Worm (Caenorhabditis elegans): ENCODE measurements around the gene mmab-1.

The mmab-1 gene

ce11 chrIII:4899728-4900127 is 22.2 kb downstream of the mmab-1 start:
- TF ChIP-seq hlh-1 (tag; optimal IDR thresholded peaks at IDR 0.05) = peak; percentile 84
- peak; percentile 42 for TF ChIP-seq zip-8 (tag; optimal IDR thresholded peaks at IDR 0.05)
- TF ChIP-seq elt-3 (tag; optimal IDR thresholded peaks at IDR 0.05) = peak; percentile 69
- TF ChIP-seq ham-2 (GFP tag; optimal IDR thresholded peaks at IDR 0.05) = peak; percentile 92
- TF ChIP-seq ces-1 (GFP tag; optimal IDR thresholded peaks at IDR 0.05) = peak; percentile 84
- TF ChIP-seq lsy-2 (tag; optimal IDR thresholded peaks at IDR 0.05) = peak; percentile 88
- no peak for TF ChIP-seq ceh-83 (GFP tag; optimal IDR thresholded peaks at IDR 0.05)
- TF ChIP-seq lin-13 (tag; optimal IDR thresholded peaks at IDR 0.05) = peak; percentile 91
- TF ChIP-seq lin-32 (GFP tag; optimal IDR thresholded peaks at IDR 0.05) = peak; percentile 30
- TF ChIP-seq unc-62 (GFP tag; optimal IDR thresholded peaks at IDR 0.05) = peak; percentile 95
- peak; percentile 72 for TF ChIP-seq nhr-12 (tag; optimal IDR thresholded peaks at IDR 0.05)
- peak; percentile 83 for TF ChIP-seq mls-2 (tag; optimal IDR thresholded peaks at IDR 0.05)
- TF ChIP-seq cnd-1 (tag; optimal IDR thresholded peaks at IDR 0.05) = peak; percentile 86
- peak; percentile 91 for TF ChIP-seq ztf-11 (tag; optimal IDR thresholded peaks at IDR 0.05)
- TF ChIP-seq sem-2 (GFP tag; optimal IDR thresholded peaks at IDR 0.05) = no peak
- peak; percentile 85 for TF ChIP-seq ceh-39 (tag; optimal IDR thresholded peaks at IDR 0.05)
- TF ChIP-seq nhr-76 (tag; optimal IDR thresholded peaks at IDR 0.05) = peak; percentile 29
- TF ChIP-seq drap-1 (GFP tag; optimal IDR thresholded peaks at IDR 0.05) = peak; percentile 84
- TF ChIP-seq bed-3 (GFP tag; optimal IDR thresholded peaks at IDR 0.05) = no peak
- TF ChIP-seq M03D4.4 (tag; optimal IDR thresholded peaks at IDR 0.05) = peak; percentile 86
- TF ChIP-seq unc-39 (tag; optimal IDR thresholded peaks at IDR 0.05) = peak; percentile 47
- TF ChIP-seq sptf-1 (tag; optimal IDR thresholded peaks at IDR 0.05) = peak; percentile 88
- TF ChIP-seq flh-1 (GFP tag; optimal IDR thresholded peaks at IDR 0.05) = no peak
- no peak for TF ChIP-seq nhr-28 (tag; optimal IDR thresholded peaks at IDR 0.05)
- peak; percentile 89 for TF ChIP-seq unc-120 (tag; optimal IDR thresholded peaks at IDR 0.05; ENCODE audit: poor library complexity, severe bottlenecking)
- peak; percentile 96 for TF ChIP-seq mep-1 (tag; optimal IDR thresholded peaks at IDR 0.05)
- TF ChIP-seq nhr-2 (tag; optimal IDR thresholded peaks at IDR 0.05) = peak; percentile 50
- peak; percentile 41 for TF ChIP-seq tbx-8 (GFP tag; optimal IDR thresholded peaks at IDR 0.05)
- no peak for TF ChIP-seq elt-1 (tag; optimal IDR thresholded peaks at IDR 0.05; ENCODE audit: borderline replicate concordance, insufficient read depth)
- peak; percentile 97 for TF ChIP-seq nhr-237 (tag; optimal IDR thresholded peaks at IDR 0.05)
- TF ChIP-seq ceh-43 (GFP tag; optimal IDR thresholded peaks at IDR 0.05) = peak; percentile 52
- peak; percentile 89 for TF ChIP-seq blmp-1 (tag; optimal IDR thresholded peaks at IDR 0.05)
- TF ChIP-seq pha-4 (tag; optimal IDR thresholded peaks at IDR 0.05) = peak; percentile 98
- TF ChIP-seq mab-5 (tag; optimal IDR thresholded peaks at IDR 0.05) = peak; percentile 61
- no peak for TF ChIP-seq snpc-4 (tag; optimal IDR thresholded peaks at IDR 0.05)

DNA sequence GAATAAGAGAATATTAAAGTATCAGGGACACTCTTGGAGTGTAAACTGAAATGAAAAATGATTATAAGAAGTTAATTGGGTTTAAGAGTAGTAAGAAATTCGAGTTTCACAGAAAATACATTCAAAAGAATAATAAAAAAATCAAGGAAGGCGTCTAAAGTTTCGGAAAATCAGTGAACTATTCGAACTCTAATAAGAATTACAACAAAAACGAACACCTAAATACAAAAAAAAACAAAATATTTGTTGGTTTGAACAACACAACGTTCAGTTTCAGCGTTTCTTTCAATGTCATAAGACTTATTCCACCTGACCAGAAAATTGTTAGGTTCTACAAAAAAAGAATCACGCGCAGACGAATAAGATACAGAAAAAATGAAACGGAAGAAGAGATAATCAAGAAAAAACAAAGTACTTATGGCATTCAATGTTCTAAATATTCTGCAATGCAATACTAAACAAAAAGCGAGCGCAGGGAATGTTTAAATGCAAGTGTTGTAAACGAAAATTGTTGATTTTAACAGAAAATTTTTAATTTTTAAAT is 22.8 kb downstream of the mmab-1 start, which contains the start of gene nhl-2:
nhl-2 (minus strand) TSS at position 51 of the 544 bp plus-strand sequence.
- no peak for TF ChIP-seq mep-1 (tag; optimal IDR thresholded peaks at IDR 0.05)
- TF ChIP-seq unc-62 (GFP tag; optimal IDR thresholded peaks at IDR 0.05) = no peak
- no peak for TF ChIP-seq lin-32 (GFP tag; optimal IDR thresholded peaks at IDR 0.05)
- no peak for TF ChIP-seq ceh-83 (GFP tag; optimal IDR thresholded peaks at IDR 0.05)
- TF ChIP-seq nhr-237 (tag; optimal IDR thresholded peaks at IDR 0.05) = no peak
- TF ChIP-seq blmp-1 (tag; optimal IDR thresholded peaks at IDR 0.05) = no peak
- TF ChIP-seq nhr-76 (tag; optimal IDR thresholded peaks at IDR 0.05) = no peak
- TF ChIP-seq lsy-2 (tag; optimal IDR thresholded peaks at IDR 0.05) = no peak
- no peak for TF ChIP-seq mls-2 (tag; optimal IDR thresholded peaks at IDR 0.05)
- no peak for TF ChIP-seq nhr-28 (tag; optimal IDR thresholded peaks at IDR 0.05)
- no peak for TF ChIP-seq ceh-43 (GFP tag; optimal IDR thresholded peaks at IDR 0.05)
- TF ChIP-seq ceh-39 (tag; optimal IDR thresholded peaks at IDR 0.05) = no peak
- no peak for TF ChIP-seq sptf-1 (tag; optimal IDR thresholded peaks at IDR 0.05)
- TF ChIP-seq ces-1 (GFP tag; optimal IDR thresholded peaks at IDR 0.05) = no peak
- no peak for TF ChIP-seq unc-120 (tag; optimal IDR thresholded peaks at IDR 0.05; ENCODE audit: poor library complexity, severe bottlenecking)
- TF ChIP-seq bed-3 (GFP tag; optimal IDR thresholded peaks at IDR 0.05) = no peak
- TF ChIP-seq nhr-12 (tag; optimal IDR thresholded peaks at IDR 0.05) = no peak

DNA sequence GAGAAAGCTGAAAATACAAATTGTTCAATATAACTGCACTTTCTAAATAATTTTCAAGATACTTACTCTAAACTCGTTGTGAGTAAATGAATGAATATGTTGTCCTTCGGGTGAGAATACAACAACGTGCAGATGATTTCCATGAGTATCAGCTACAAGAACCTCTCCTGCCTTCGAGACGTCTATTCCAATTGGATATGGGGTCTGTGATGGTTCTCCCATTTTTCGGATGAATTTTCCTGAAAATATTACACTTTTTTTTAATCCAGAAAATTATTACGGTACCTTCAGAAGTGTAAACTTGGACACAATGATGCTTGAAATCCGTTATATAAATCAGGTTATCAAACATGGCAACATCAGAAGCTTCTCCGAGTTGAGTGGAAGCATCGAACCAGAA is 26.6 kb downstream of the mmab-1 start:
- TF ChIP-seq nhr-237 (tag; optimal IDR thresholded peaks at IDR 0.05) (no peak), ham-2 (GFP tag; optimal IDR thresholded peaks at IDR 0.05) (no peak), mab-5 (tag; optimal IDR thresholded peaks at IDR 0.05) (no peak), nhr-2 (tag; optimal IDR thresholded peaks at IDR 0.05) (no peak), unc-62 (GFP tag; optimal IDR thresholded peaks at IDR 0.05) (no peak), sptf-1 (tag; optimal IDR thresholded peaks at IDR 0.05) (no peak)
